Worm (Caenorhabditis elegans) whole organism, midembryonic: ENCODE measurements around the gene C04C3.7.

Source experiments
- T22C8.4 ChIP-seq: fragments of 200-800 bp; sonication (Bioruptor generic); IDR thresholded peaks from 2 replicates; pipeline ENCODE4 v1.3.6; 2022; ENCODE audit warnings: missing genetic modification characterization, missing compliant biosample characterization
- cog-1 ChIP-seq: sonication (generic microtip); optimal IDR thresholded peaks from 2 replicates; lab custom pipeline; 2016; ENCODE audit warnings: missing genetic modification characterization, missing compliant biosample characterization
- flt-1 ChIP-seq: fragments of 200-800 bp; sonication (Bioruptor generic); IDR thresholded peaks from 2 replicates; pipeline ENCODE4 v1.3.6; 2022; ENCODE audit warnings: missing genetic modification characterization, missing compliant biosample characterization
- klf-2 ChIP-seq: fragments of 200-800 bp; sonication (Bioruptor generic); conservative IDR thresholded peaks from 2 replicates; pipeline ENCODE4 v1.3.6; 2022; ENCODE audit warnings: missing genetic modification reagents, missing genetic modification characterization, missing compliant biosample characterization
- med-1 ChIP-seq: sonication (generic microtip); optimal IDR thresholded peaks from 2 replicates; lab custom pipeline; 2017; ENCODE audit warnings: missing genetic modification characterization, mild to moderate bottlenecking, missing compliant biosample characterization, antibody characterized with exemption, missing genetic modification reagents; ENCODE audit not compliant: insufficient read depth
- ref-1 ChIP-seq: fragments of 200-800 bp; sonication (Bioruptor generic); conservative IDR thresholded peaks from 2 replicates; pipeline ENCODE4 v1.3.6; 2022; ENCODE audit warnings: missing genetic modification reagents, missing genetic modification characterization, missing compliant biosample characterization
- tab-1 ChIP-seq: fragments of 200-800 bp; sonication (Bioruptor generic); IDR thresholded peaks from 2 replicates; pipeline ENCODE4 v1.3.6; 2022; ENCODE audit warnings: missing genetic modification characterization, missing compliant biosample characterization
- ztf-23 ChIP-seq: fragments of 200-800 bp; sonication (Bioruptor generic); IDR thresholded peaks from 2 replicates; pipeline ENCODE4 v1.3.6; 2022; ENCODE audit warnings: missing genetic modification reagents, missing genetic modification characterization, missing compliant biosample characterization
- ztf-29 ChIP-seq: fragments of 200-800 bp; sonication (Bioruptor generic); IDR thresholded peaks from 2 replicates; pipeline ENCODE4 v1.3.6; 2022; ENCODE audit warnings: missing genetic modification reagents, missing genetic modification characterization, missing compliant biosample characterization

The C04C3.7 gene

DNA sequence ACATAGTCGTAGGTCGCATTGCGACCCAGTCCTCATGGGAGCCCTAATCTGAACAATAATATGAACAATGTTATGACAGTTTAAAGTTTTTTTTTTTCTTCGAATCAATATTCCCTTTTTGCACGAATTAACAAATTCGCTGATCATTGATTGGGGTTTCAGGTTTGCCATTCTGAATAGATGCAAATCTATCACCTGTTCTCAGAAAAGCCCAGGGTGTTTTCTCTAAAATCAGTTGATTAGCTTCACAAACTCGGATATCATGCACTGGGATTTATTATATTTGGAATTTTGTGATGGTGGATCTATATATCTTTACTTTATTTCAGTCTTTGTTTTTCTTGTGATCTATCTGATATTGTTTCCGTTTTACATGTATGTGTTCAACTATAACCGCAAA lies 20.1 kb upstream of the C04C3.7 start, which contains the start of gene srz-23:
srz-23 (plus strand) TSS at position 263 of the 400 bp plus-strand sequence.
- no peak for TF ChIP-seq cog-1 (tag; lab: Kevin White, UChicago)

DNA sequence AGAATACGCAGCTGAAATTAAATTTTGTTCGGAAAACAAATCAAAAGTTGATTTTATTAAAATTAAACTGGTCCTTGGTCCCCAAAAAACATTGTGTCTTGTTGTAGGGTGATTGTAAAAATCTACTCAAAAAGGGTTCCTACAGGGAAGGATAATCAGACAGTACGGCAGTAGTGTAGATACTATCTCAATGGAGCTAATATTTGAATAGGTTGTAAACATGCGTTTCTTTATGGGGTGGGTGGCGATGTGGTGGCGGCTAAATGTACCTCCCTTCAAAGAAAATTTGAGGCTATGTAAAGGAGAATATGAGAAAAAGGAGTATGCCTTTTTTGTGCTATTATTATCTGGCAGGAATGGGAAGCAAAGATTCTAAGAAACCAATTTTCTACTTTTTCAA lies 19.2 kb upstream of the C04C3.7 start:
- TF ChIP-seq cog-1 (tag; lab: Kevin White, UChicago) (no peak), ref-1 (GFP tag; lab: Robert Waterston, UW) (no peak), T22C8.4 (GFP tag; lab: Robert Waterston, UW) (no peak), tab-1 (GFP tag; lab: Robert Waterston, UW) (no peak), ztf-23 (no peak)

DNA sequence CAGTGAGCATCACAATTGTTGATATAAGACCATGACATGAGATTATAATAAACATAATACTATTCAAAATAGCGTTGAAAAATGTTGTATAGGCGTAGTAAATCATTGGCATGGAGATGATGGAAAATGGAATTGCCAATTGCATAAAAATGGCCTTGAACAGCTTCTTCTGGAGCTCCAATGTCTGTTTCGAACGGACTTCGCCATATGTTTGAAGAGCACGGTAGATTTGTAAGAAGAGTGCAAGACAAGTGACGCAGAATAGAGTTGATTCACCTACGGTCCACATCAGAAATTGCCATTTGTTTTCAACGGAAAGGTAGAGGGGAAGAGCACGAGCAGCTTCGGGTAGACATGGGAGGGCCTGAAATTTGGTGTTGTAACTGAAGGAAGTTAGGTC lies 14.1 kb upstream of the C04C3.7 start:
- TF ChIP-seq ztf-29 (GFP tag; lab: Robert Waterston, UW) (no peak), klf-2 (no peak), ztf-23 (no peak), ref-1 (GFP tag; lab: Robert Waterston, UW) (no peak), T22C8.4 (GFP tag; lab: Robert Waterston, UW) (no peak), cog-1 (tag; lab: Kevin White, UChicago) (no peak), tab-1 (GFP tag; lab: Robert Waterston, UW) (no peak), med-1 (no peak), flt-1 (GFP tag; lab: Robert Waterston, UW) (no peak)

DNA sequence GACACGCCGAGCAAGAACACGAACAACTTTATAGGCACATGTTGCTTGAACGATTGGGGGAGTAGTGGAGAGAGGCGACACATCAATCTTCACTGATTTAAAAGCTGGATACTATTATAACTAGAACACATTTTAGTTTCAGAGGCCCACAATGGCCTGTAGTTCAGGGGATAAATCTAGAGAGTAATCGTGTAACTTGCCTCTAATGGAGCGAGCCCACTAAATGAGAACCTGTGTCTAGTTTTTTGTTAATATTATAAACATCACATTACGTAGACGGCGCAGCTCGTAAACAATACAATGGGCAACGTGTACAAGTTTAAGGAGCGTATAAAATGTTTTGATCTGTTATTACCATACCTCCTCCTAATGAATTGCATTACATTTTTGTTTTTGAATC lies 11.3 kb upstream of the C04C3.7 start, which contains the start of gene F58E2.5:
F58E2.5 (plus strand) TSS at position 301 of the 400 bp plus-strand sequence.
- TF ChIP-seq med-1 (no peak), ztf-23 (no peak), ref-1 (GFP tag; lab: Robert Waterston, UW) (no peak), T22C8.4 (GFP tag; lab: Robert Waterston, UW) (no peak), ztf-29 (GFP tag; lab: Robert Waterston, UW) (no peak), cog-1 (tag; lab: Kevin White, UChicago) (no peak), klf-2 (no peak), tab-1 (GFP tag; lab: Robert Waterston, UW) (no peak), flt-1 (GFP tag; lab: Robert Waterston, UW) (no peak)

DNA sequence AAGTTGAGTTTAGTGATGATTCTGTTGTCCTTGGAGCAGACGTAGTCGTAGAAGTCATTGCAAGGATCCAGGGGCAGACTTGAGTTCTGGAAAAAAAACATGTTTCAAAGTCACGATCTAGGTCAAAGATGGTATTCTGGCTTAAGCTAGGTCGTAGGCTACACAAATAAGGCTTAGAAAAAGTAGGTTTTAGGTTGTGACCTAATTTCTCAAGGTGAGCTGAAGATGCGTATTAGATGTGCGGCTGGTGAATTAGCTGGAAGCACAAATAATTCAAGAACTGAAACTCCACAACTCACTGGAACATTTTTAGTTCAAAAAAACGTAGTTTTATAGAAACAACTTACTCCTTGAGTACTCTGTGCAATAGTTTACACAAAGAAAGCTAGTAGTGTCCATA lies 10.8 kb upstream of the C04C3.7 start, which contains the start of gene F09D12.2:
F09D12.2 (minus strand) TSS at position 101 of the 400 bp plus-strand sequence.
- TF ChIP-seq ref-1 (GFP tag; lab: Robert Waterston, UW) (no peak), ztf-23 (no peak), tab-1 (GFP tag; lab: Robert Waterston, UW) (no peak), med-1 (no peak), cog-1 (tag; lab: Kevin White, UChicago) (no peak), ztf-29 (GFP tag; lab: Robert Waterston, UW) (no peak), flt-1 (GFP tag; lab: Robert Waterston, UW) (no peak), klf-2 (no peak), T22C8.4 (GFP tag; lab: Robert Waterston, UW) (no peak)

DNA sequence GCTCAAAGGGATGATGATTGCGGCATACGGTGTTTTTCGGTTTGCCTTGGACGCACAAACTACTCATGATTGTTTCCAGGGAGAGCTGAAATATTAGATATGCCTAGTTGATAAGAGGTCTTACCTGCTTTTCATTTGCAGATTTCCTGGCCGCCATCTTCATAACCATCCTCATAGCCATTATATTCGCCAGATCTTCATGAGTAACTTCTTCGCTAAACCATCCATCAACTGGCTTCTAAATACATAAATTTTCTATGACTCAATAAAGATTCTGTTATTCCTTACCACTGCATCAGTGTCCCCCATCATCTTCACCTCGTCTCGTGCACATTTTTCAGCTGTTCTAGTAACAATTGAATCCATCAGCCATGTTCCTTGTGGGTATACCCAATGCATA lies 9.2 kb upstream of the C04C3.7 start:
- TF ChIP-seq ztf-23 (no peak), ztf-29 (GFP tag; lab: Robert Waterston, UW) (no peak), T22C8.4 (GFP tag; lab: Robert Waterston, UW) (no peak), ref-1 (GFP tag; lab: Robert Waterston, UW) (no peak), flt-1 (GFP tag; lab: Robert Waterston, UW) (no peak), med-1 (no peak), klf-2 (no peak)

DNA sequence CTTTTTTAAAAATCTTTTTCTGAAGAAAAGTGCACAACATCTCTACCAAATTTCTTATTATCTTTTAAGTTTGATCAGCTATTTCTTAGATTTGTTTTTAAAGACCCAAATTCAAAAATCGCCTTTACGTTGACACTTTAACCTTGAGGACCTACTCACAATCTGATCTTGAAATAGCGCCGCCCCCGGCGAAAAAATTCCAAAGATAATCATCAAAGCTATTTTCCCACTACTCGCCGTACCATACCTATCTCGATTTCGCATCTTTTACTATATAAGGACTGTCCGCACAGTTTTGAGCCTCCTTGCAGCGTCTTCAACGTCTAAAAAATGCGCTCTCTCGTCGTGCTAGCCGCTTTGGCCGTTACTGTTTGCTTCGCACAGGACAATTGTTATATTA lies 7.6 kb upstream of the C04C3.7 start, which contains the start of gene grd-10:
grd-10 (plus strand) TSS at position 208 of the 400 bp plus-strand sequence.
- no peak for TF ChIP-seq T22C8.4 (GFP tag; lab: Robert Waterston, UW)
- no peak for TF ChIP-seq ztf-29 (GFP tag; lab: Robert Waterston, UW)
- TF ChIP-seq ztf-23: no peak
- no peak for TF ChIP-seq klf-2
- TF ChIP-seq ref-1 (GFP tag; lab: Robert Waterston, UW): no peak
- no peak for TF ChIP-seq flt-1 (GFP tag; lab: Robert Waterston, UW)
- TF ChIP-seq cog-1 (tag; lab: Kevin White, UChicago): no peak
- TF ChIP-seq tab-1 (GFP tag; lab: Robert Waterston, UW): no peak
- no peak for TF ChIP-seq med-1

DNA sequence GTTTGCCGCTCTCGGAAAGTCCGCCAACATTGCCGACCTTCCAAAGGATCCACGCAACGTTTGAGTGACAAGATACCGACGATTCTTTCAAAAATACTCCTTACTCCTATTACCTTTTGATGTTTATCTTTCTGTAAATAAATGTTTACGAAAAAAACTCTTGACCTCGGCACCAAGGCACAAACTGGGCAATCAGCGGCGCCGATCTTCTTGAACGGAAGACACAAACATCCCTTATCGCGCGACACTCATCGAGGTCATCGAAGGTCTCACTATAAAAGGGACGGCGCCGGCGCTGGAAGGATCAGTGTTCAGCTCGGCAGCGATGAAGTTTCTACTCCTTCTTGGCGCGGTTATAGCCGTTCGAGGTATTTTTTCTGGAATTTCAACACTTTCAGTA lies 6.1 kb upstream of the C04C3.7 start, which contains the start of gene grd-3:
grd-3 (plus strand) TSS at position 302 of the 400 bp plus-strand sequence.
- TF ChIP-seq klf-2 (no peak), cog-1 (tag; lab: Kevin White, UChicago) (no peak)

DNA sequence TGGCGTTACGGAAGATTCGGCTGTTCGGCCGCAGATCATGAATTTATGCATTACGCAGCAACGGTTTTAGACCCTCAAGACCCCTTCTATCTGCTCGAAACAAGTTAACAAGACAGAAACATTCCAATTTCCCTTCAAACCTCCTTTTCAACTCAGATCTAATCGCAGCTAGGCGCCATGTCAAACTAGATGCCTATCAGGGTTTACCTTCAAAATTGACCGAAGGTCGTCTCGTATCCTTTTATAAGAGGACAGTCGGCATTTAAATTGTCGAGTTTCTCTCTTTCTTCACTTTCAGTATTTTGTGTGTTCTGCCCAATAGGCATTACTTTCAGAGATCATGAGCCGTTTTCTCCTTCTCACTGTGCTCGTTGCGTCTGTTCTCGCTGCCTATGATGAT lies 4.7 kb upstream of the C04C3.7 start, which contains the start of gene grd-13:
grd-13 (plus strand) TSS at position 291 of the 400 bp plus-strand sequence.
- TF ChIP-seq ztf-23 (no peak), cog-1 (tag; lab: Kevin White, UChicago) (no peak), ref-1 (GFP tag; lab: Robert Waterston, UW) (no peak), tab-1 (GFP tag; lab: Robert Waterston, UW) (no peak), T22C8.4 (GFP tag; lab: Robert Waterston, UW) (no peak), ztf-29 (GFP tag; lab: Robert Waterston, UW) (no peak), med-1 (no peak), flt-1 (GFP tag; lab: Robert Waterston, UW) (no peak), klf-2 (no peak)

DNA sequence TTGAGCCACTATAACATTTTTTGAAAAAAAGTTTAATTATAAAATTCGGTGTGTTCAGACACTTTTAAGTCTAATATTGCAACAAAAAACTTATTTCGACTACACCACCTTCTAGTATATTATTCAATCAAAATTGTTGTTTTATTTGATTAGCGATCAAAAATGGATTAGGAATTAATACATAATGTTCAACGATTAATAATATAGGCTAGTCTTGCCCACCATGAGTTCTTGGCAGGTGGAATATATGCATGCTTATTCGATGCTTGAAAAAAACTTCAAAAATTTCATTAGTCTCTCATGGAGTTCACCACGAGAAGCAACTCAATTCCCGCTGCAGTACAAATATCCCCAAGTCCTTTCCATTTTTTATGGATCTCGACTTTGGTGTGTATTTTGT lies 2.7 kb upstream of the C04C3.7 start, which contains the start of gene srz-32:
srz-32 (plus strand) TSS at position 301 of the 400 bp plus-strand sequence.
- TF ChIP-seq klf-2 (no peak), ref-1 (GFP tag; lab: Robert Waterston, UW) (no peak), cog-1 (tag; lab: Kevin White, UChicago) (no peak), tab-1 (GFP tag; lab: Robert Waterston, UW) (no peak), flt-1 (GFP tag; lab: Robert Waterston, UW) (no peak), T22C8.4 (GFP tag; lab: Robert Waterston, UW) (no peak), med-1 (no peak), ztf-29 (GFP tag; lab: Robert Waterston, UW) (no peak), ztf-23 (no peak)
